Worm (Caenorhabditis elegans): ENCODE measurements around the gene B0334.4.

ce11 chrII:11469574-11470108, 25.9 kb upstream of the B0334.4 start, which contains the start of gene cisd-1:
- TF ChIP-seq dao-5 (tag; optimal IDR thresholded peaks at IDR 0.05) (no peak), him-1 (tag; optimal IDR thresholded peaks at IDR 0.05) (no peak), W03F9.2 (tag; optimal IDR thresholded peaks at IDR 0.05) (no peak)

All from whole organism, L4/young adult.